Worm (Caenorhabditis elegans) whole organism, L2 larva: ENCODE measurements around the gene F25F2.1.

ENCODE experiments used
- C34F6.9 ChIP-seq: fragments of 150-350 bp; optimal IDR thresholded peaks from 2 replicates; lab custom pipeline; 2014; ENCODE audit warnings: missing biosample characterization, missing genetic modification characterization
- F13H6.1 ChIP-seq: sonication (generic microtip); optimal IDR thresholded peaks from 2 replicates; lab custom pipeline; 2016; ENCODE audit warnings: missing genetic modification characterization, missing compliant biosample characterization
- alr-1 ChIP-seq: fragments of 150-350 bp; optimal IDR thresholded peaks from 2 replicates; lab custom pipeline; 2014; ENCODE audit warnings: missing biosample characterization, missing genetic modification characterization
- aly-2 ChIP-seq: fragments of 150-350 bp; optimal IDR thresholded peaks from 2 replicates; lab custom pipeline; 2014; ENCODE audit warnings: missing biosample characterization, missing genetic modification characterization
- ama-1 ChIP-seq: fragments of 150-350 bp; optimal IDR thresholded peaks from 2 replicates; lab custom pipeline; 2018; ENCODE audit warnings: inconsistent platforms
- nhr-10 ChIP-seq: sonication (generic microtip); optimal IDR thresholded peaks from 2 replicates; lab custom pipeline; 2017; ENCODE audit warnings: missing biosample characterization, missing genetic modification characterization
- nhr-11 ChIP-seq: fragments of 150-350 bp; optimal IDR thresholded peaks from 2 replicates; lab custom pipeline; 2014; ENCODE audit warnings: missing biosample characterization, missing genetic modification characterization
- nhr-12 ChIP-seq: fragments of 150-350 bp; optimal IDR thresholded peaks from 2 replicates; lab custom pipeline; 2014; ENCODE audit warnings: missing biosample characterization, missing genetic modification characterization
- nhr-77 ChIP-seq: fragments of 150-350 bp; optimal IDR thresholded peaks from 2 replicates; lab custom pipeline; 2014; ENCODE audit warnings: missing biosample characterization, missing genetic modification characterization
- sem-4 ChIP-seq: fragments of 150-350 bp; optimal IDR thresholded peaks from 2 replicates; lab custom pipeline; 2014; ENCODE audit warnings: missing biosample characterization, missing genetic modification reagents, missing genetic modification characterization
- snpc-4 ChIP-seq: fragments of 150-350 bp; optimal IDR thresholded peaks from 2 replicates; lab custom pipeline; 2014; ENCODE audit warnings: missing biosample characterization, missing genetic modification characterization
- unc-39 ChIP-seq: fragments of 150-350 bp; optimal IDR thresholded peaks from 2 replicates; lab custom pipeline; 2014; ENCODE audit warnings: missing biosample characterization, missing genetic modification characterization
- zag-1 ChIP-seq: fragments of 150-350 bp; optimal IDR thresholded peaks from 2 replicates; lab custom pipeline; 2014; ENCODE audit warnings: missing biosample characterization, missing genetic modification characterization

- TF ChIP-seq nhr-12 (tag; lab: Kevin White, UChicago), result no peak
- peak; percentile 14 for TF ChIP-seq F13H6.1 (tag; lab: Kevin White, UChicago)
- TF ChIP-seq unc-39 (tag; lab: Kevin White, UChicago), result no peak
- TF ChIP-seq sem-4 (tag; lab: Kevin White, UChicago), result no peak
- no peak for TF ChIP-seq ama-1
- TF ChIP-seq alr-1 (tag; lab: Kevin White, UChicago), result no peak
- TF ChIP-seq nhr-77 (tag; lab: Kevin White, UChicago), result no peak
- no peak for TF ChIP-seq aly-2
- peak; percentile 45 for TF ChIP-seq C34F6.9 (tag; lab: Kevin White, UChicago)
- no peak for TF ChIP-seq snpc-4
- TF ChIP-seq nhr-10 (tag; lab: Kevin White, UChicago), result no peak
- no peak for TF ChIP-seq zag-1 (tag; lab: Kevin White, UChicago)
- TF ChIP-seq nhr-11, result no peak
Observed at ce11 chrIII:4555345-4555744, 46.7 kb downstream of the F25F2.1 start.
